Worm (Caenorhabditis elegans): Measurements from ENCODE around the gene W02H3.3.

Gene W02H3.3

DNA sequence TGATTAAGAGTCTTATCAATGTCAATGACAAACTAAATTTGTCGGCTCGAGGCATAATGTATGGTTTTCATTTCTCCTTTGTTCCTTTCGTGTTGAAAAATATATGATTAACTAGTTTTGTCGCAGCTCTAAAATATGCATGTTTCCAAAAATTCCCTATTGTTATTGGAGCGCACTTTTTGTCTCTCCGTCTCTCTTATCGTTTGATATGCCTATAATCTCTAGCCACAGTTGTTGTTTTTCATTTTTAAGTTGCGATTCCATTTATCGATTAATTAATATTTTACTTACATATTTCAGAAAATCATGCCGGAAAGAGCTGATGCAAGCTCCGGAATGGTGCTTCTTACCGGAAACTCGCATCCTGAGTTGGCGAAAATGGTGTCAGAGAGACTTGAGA, 24.6 kb downstream of the W02H3.3 start, which contains the start of gene W04G3.5:
Gene W04G3.5 (plus strand): TSS at position 301 of the 400 bp plus-strand sequence.
- TF ChIP-seq lin-39 (tag; optimal IDR thresholded peaks at IDR 0.05) (no peak), ztf-11 (tag; optimal IDR thresholded peaks at IDR 0.05) (no peak), skn-1 (tag; optimal IDR thresholded peaks at IDR 0.05) (no peak), ceh-28 (tag; optimal IDR thresholded peaks at IDR 0.05) (no peak), lin-15B (tag; optimal IDR thresholded peaks at IDR 0.05) (no peak), nhr-237 (tag; optimal IDR thresholded peaks at IDR 0.05) (no peak), nhr-25 (tag; optimal IDR thresholded peaks at IDR 0.05) (no peak), ama-1 (optimal IDR thresholded peaks at IDR 0.05) (no peak), elt-1 (tag; optimal IDR thresholded peaks at IDR 0.05) (no peak), elt-3 (tag; optimal IDR thresholded peaks at IDR 0.05) (no peak), nhr-11 (tag; optimal IDR thresholded peaks at IDR 0.05) (no peak), snpc-4 (tag; optimal IDR thresholded peaks at IDR 0.05) (no peak), daf-12 (tag; optimal IDR thresholded peaks at IDR 0.05) (no peak), pqm-1 (tag; optimal IDR thresholded peaks at IDR 0.05) (no peak)

DNA sequence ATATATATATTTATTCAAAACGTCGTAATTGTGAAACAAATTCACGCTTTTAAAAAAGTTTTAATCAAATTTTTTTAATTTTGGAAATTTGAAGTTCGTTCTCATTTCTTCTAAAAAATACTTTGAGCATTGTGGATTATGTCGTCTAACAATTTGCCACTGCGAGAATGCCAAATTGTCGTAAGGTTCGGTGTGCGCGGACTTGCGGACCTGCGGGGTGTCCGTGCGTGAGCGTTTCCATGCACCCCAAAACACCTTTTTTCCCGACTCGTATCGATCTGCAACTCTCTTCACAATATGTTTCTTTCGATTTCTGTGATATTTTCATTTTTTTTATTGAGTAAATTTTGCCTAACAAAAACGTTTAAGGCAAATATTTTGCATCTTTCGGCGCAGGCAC, 25.3 kb downstream of the W02H3.3 start:
- TF ChIP-seq nfya-1 (tag; optimal IDR thresholded peaks at IDR 0.05; ENCODE audit: insufficient read depth) (peak; percentile 10), pha-4 (tag; optimal IDR thresholded peaks at IDR 0.05) (no peak), nhr-23 (tag; optimal IDR thresholded peaks at IDR 0.05) (no peak), daf-12 (tag; optimal IDR thresholded peaks at IDR 0.05) (no peak), zag-1 (tag; optimal IDR thresholded peaks at IDR 0.05) (no peak), ceh-9 (tag; optimal IDR thresholded peaks at IDR 0.05) (no peak), pqm-1 (tag; optimal IDR thresholded peaks at IDR 0.05) (no peak), skn-1 (tag; optimal IDR thresholded peaks at IDR 0.05) (no peak)

DNA sequence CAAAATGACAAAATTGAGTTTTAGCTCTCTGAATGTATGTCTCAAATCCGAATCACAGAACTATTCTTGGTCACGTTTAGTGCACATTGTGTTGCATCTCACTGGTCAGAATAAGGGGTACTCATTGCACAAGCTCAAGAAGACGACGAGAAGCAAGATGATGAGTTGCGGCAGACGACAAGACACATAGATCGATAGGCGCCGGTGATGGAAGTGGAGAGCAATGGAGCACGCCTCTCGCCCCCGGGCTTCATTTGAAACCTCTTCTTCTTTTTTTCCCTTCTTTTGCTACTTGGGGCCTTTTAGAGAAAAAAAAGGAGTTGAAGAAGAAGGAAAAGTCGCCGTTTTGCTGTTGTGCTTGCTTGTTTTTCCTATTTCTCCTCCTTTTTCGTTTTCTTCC, 29.7 kb downstream of the W02H3.3 start, which contains the start of gene apt-9:
Gene apt-9 (plus strand): TSS at position 194 of the 400 bp plus-strand sequence.
- no peak for TF ChIP-seq fkh-2 (tag; optimal IDR thresholded peaks at IDR 0.05)
- TF ChIP-seq nhr-43 (tag; optimal IDR thresholded peaks at IDR 0.05; ENCODE audit: poor library complexity, severe bottlenecking), result no peak
- no peak for TF ChIP-seq aly-2 (tag; optimal IDR thresholded peaks at IDR 0.05)
- TF ChIP-seq pha-4 (tag; optimal IDR thresholded peaks at IDR 0.05), result no peak
- no peak for TF ChIP-seq daf-12 (tag; optimal IDR thresholded peaks at IDR 0.05)
- no peak for TF ChIP-seq lin-15B (tag; optimal IDR thresholded peaks at IDR 0.05)
- TF ChIP-seq nhr-237 (tag; optimal IDR thresholded peaks at IDR 0.05), result no peak
- no peak for TF ChIP-seq unc-62 (GFP tag; optimal IDR thresholded peaks at IDR 0.05)
- TF ChIP-seq skn-1 (tag; optimal IDR thresholded peaks at IDR 0.05), result no peak
- no peak for TF ChIP-seq sea-2 (GFP tag; optimal IDR thresholded peaks at IDR 0.05)
- TF ChIP-seq ZK546.5 (tag; optimal IDR thresholded peaks at IDR 0.05), result no peak
- TF ChIP-seq hmg-11 (tag; optimal IDR thresholded peaks at IDR 0.05), result peak; percentile 1
- no peak for TF ChIP-seq nhr-76 (tag; optimal IDR thresholded peaks at IDR 0.05)
- TF ChIP-seq jun-1 (tag; optimal IDR thresholded peaks at IDR 0.05), result no peak
- TF ChIP-seq R02D3.7 (tag; optimal IDR thresholded peaks at IDR 0.05), result no peak
- TF ChIP-seq fkh-10 (GFP tag; optimal IDR thresholded peaks at IDR 0.05), result peak; percentile 57
- TF ChIP-seq elt-2 (tag; optimal IDR thresholded peaks at IDR 0.05), result no peak
- no peak for TF ChIP-seq unc-39 (tag; optimal IDR thresholded peaks at IDR 0.05)
- TF ChIP-seq elt-1 (tag; optimal IDR thresholded peaks at IDR 0.05), result no peak
- no peak for TF ChIP-seq ama-1 (optimal IDR thresholded peaks at IDR 0.05)
- no peak for TF ChIP-seq nhr-11 (tag; optimal IDR thresholded peaks at IDR 0.05)
- TF ChIP-seq ztf-4 (tag; optimal IDR thresholded peaks at IDR 0.05), result no peak
- no peak for TF ChIP-seq fos-1 (tag; optimal IDR thresholded peaks at IDR 0.05)
- no peak for TF ChIP-seq ceh-28 (tag; optimal IDR thresholded peaks at IDR 0.05)
- TF ChIP-seq nfya-1 (tag; optimal IDR thresholded peaks at IDR 0.05; ENCODE audit: insufficient read depth), result peak; percentile 62
- TF ChIP-seq eor-1 (tag; optimal IDR thresholded peaks at IDR 0.05), result no peak
- no peak for TF ChIP-seq nhr-12 (tag; optimal IDR thresholded peaks at IDR 0.05)
- no peak for TF ChIP-seq nhr-28 (tag; optimal IDR thresholded peaks at IDR 0.05)
- TF ChIP-seq snpc-4 (tag; optimal IDR thresholded peaks at IDR 0.05), result peak; percentile 9
- no peak for TF ChIP-seq nhr-23 (tag; optimal IDR thresholded peaks at IDR 0.05)
- TF ChIP-seq mdl-1 (tag; optimal IDR thresholded peaks at IDR 0.05), result no peak
- TF ChIP-seq ceh-9 (tag; optimal IDR thresholded peaks at IDR 0.05), result no peak
- no peak for TF ChIP-seq nhr-77 (tag; optimal IDR thresholded peaks at IDR 0.05)
- peak; percentile 74 for TF ChIP-seq lin-39 (tag; optimal IDR thresholded peaks at IDR 0.05)
- no peak for TF ChIP-seq elt-3 (tag; optimal IDR thresholded peaks at IDR 0.05)
- no peak for TF ChIP-seq tbx-2 (tag; optimal IDR thresholded peaks at IDR 0.05)
- TF ChIP-seq zag-1 (tag; optimal IDR thresholded peaks at IDR 0.05), result no peak
- TF ChIP-seq ztf-11 (tag; optimal IDR thresholded peaks at IDR 0.05), result no peak
- TF ChIP-seq lsy-12 (tag; optimal IDR thresholded peaks at IDR 0.05), result no peak
- TF ChIP-seq pqm-1 (tag; optimal IDR thresholded peaks at IDR 0.05), result no peak
- TF ChIP-seq mml-1 (tag; optimal IDR thresholded peaks at IDR 0.05), result no peak
- no peak for TF ChIP-seq nhr-67 (tag; optimal IDR thresholded peaks at IDR 0.05)
- TF ChIP-seq egl-5 (tag; optimal IDR thresholded peaks at IDR 0.05), result peak; percentile 2
- TF ChIP-seq ceh-16 (tag; optimal IDR thresholded peaks at IDR 0.05), result no peak
- TF ChIP-seq nhr-25 (tag; optimal IDR thresholded peaks at IDR 0.05), result no peak
- no peak for TF ChIP-seq egl-27 (tag; optimal IDR thresholded peaks at IDR 0.05)
- TF ChIP-seq ceh-82 (tag; optimal IDR thresholded peaks at IDR 0.05), result no peak
